Fruit fly (Drosophila melanogaster) whole organism, embryonic: ENCODE data around the gene tank.

ENCODE experiments used
- Adf1 ChIP-seq: fragments of 200-800 bp; sonication (Bioruptor generic); IDR thresholded peaks from 2 replicates; pipeline ENCODE4 v1.3.6; 2022; ENCODE audit warnings: missing biosample characterization, missing genetic modification characterization
- B-H2 ChIP-seq: fragments of 200-800 bp; sonication (Bioruptor generic); optimal IDR thresholded peaks from 2 replicates; lab custom pipeline; 2018; ENCODE audit warnings: missing biosample characterization, mild to moderate bottlenecking, missing genetic modification characterization
- CG12744 ChIP-seq: fragments of 200-800 bp; sonication (Bioruptor generic); optimal IDR thresholded peaks from 2 replicates; lab custom pipeline; 2016; ENCODE audit warnings: missing biosample characterization, missing genetic modification characterization
- CG14860 ChIP-seq: fragments of 200-800 bp; sonication (Bioruptor generic); IDR thresholded peaks from 3 replicates; pipeline ENCODE4 v1.3.6; 2022; ENCODE audit warnings: missing biosample characterization, missing genetic modification characterization; ENCODE audit not compliant: partially characterized antibody
- CG1603 ChIP-seq: fragments of 200-800 bp; sonication (Bioruptor generic); optimal IDR thresholded peaks from 2 replicates; lab custom pipeline; 2019; ENCODE audit warnings: missing biosample characterization, mild to moderate bottlenecking, missing genetic modification characterization, moderate library complexity
- CG32532 ChIP-seq: fragments of 200-800 bp; sonication (Bioruptor generic); IDR thresholded peaks from 2 replicates; pipeline ENCODE4 v1.3.6; 2022; ENCODE audit warnings: missing biosample characterization, missing genetic modification characterization
- CG34376 ChIP-seq: fragments of 200-800 bp; sonication (Bioruptor generic); optimal IDR thresholded peaks from 2 replicates; lab custom pipeline; 2018; ENCODE audit warnings: missing biosample characterization, mild to moderate bottlenecking, missing genetic modification characterization
- CG42726 ChIP-seq: fragments of 200-800 bp; sonication (Bioruptor generic); IDR thresholded peaks from 2 replicates; pipeline ENCODE4 v1.3.6; 2022; ENCODE audit warnings: missing biosample characterization, missing genetic modification characterization; ENCODE audit not compliant: partially characterized antibody
- CG5180 ChIP-seq: fragments of 200-800 bp; sonication (Bioruptor generic); optimal IDR thresholded peaks from 3 replicates; lab custom pipeline; 2017; ENCODE audit warnings: missing biosample characterization, missing genetic modification characterization, mild to moderate bottlenecking, moderate library complexity, missing genetic modification reagents
- CG6791 ChIP-seq: fragments of 200-800 bp; sonication (Bioruptor generic); IDR thresholded peaks from 3 replicates; pipeline ENCODE4 v1.3.6; 2022; ENCODE audit warnings: missing biosample characterization, missing genetic modification characterization; ENCODE audit not compliant: partially characterized antibody
- CG8924 ChIP-seq: fragments of 200-800 bp; optimal IDR thresholded peaks from 3 replicates; lab custom pipeline; 2019; ENCODE audit warnings: missing biosample characterization, mild to moderate bottlenecking, missing genetic modification characterization, moderate library complexity
- Dbx ChIP-seq: fragments of 200-800 bp; sonication (Bioruptor generic); IDR thresholded peaks from 3 replicates; pipeline ENCODE4 v1.3.6; 2022; ENCODE audit warnings: missing biosample characterization, missing genetic modification characterization
- Dfd ChIP-seq, 2 experiments: fragments of >200 bp; optimal IDR thresholded peaks; 2 replicates each; lab custom pipeline; 2017; ENCODE audit warnings: missing biosample characterization in 2 of 2, missing genetic modification characterization in 2 of 2
- Doc3 ChIP-seq: fragments of 200-800 bp; sonication (Bioruptor generic); IDR thresholded peaks from 3 replicates; pipeline ENCODE4 v1.3.6; 2022; ENCODE audit warnings: missing biosample characterization, missing genetic modification characterization; ENCODE audit not compliant: partially characterized antibody
- Ets97D ChIP-seq: fragments of 200-800 bp; sonication (Bioruptor generic); optimal IDR thresholded peaks from 3 replicates; lab custom pipeline; 2016; ENCODE audit warnings: missing biosample characterization, missing genetic modification characterization
- Gug ChIP-seq: fragments of 200-800 bp; sonication (Bioruptor generic); IDR thresholded peaks from 4 replicates; pipeline ENCODE4 v1.3.6; 2022; ENCODE audit warnings: missing biosample characterization, missing genetic modification characterization
- Hey ChIP-seq: fragments of 200-800 bp; sonication (Bioruptor generic); optimal IDR thresholded peaks from 3 replicates; lab custom pipeline; 2018; ENCODE audit warnings: missing biosample characterization, mild to moderate bottlenecking, missing genetic modification characterization
- HmgZ ChIP-seq: fragments of 200-800 bp; sonication (Bioruptor generic); optimal IDR thresholded peaks from 2 replicates; lab custom pipeline; 2018; ENCODE audit warnings: missing biosample characterization, mild to moderate bottlenecking, missing genetic modification characterization
- Meics ChIP-seq: fragments of 200-800 bp; sonication (Bioruptor generic); optimal IDR thresholded peaks from 2 replicates; lab custom pipeline; 2017; ENCODE audit warnings: missing biosample characterization, mild to moderate bottlenecking, missing genetic modification characterization
- Opbp ChIP-seq: fragments of 200-800 bp; sonication (Bioruptor generic); IDR thresholded peaks from 3 replicates; pipeline ENCODE4 v1.3.6; 2022; ENCODE audit warnings: missing biosample characterization, missing genetic modification characterization; ENCODE audit not compliant: partially characterized antibody
- Rfx ChIP-seq: fragments of 200-800 bp; sonication (Bioruptor generic); IDR thresholded peaks from 2 replicates; pipeline ENCODE4 v1.3.6; 2022; ENCODE audit warnings: missing biosample characterization, missing genetic modification characterization
- Scr ChIP-seq: fragments of 200-800 bp; sonication (Bioruptor generic); IDR thresholded peaks from 2 replicates; pipeline ENCODE4 v1.3.6; 2022; ENCODE audit warnings: missing biosample characterization, missing genetic modification characterization; ENCODE audit not compliant: partially characterized antibody
- amos ChIP-seq: fragments of 200-800 bp; sonication (Bioruptor generic); IDR thresholded peaks from 2 replicates; pipeline ENCODE4 v1.3.6; 2022; ENCODE audit warnings: missing biosample characterization, missing genetic modification characterization; ENCODE audit not compliant: partially characterized antibody
- cg ChIP-seq: fragments of 200-800 bp; sonication (Bioruptor generic); optimal IDR thresholded peaks from 3 replicates; lab custom pipeline; 2019; ENCODE audit warnings: missing biosample characterization, mild to moderate bottlenecking, missing genetic modification characterization, moderate library complexity
- chm ChIP-seq: fragments of 200-800 bp; sonication (Bioruptor generic); IDR thresholded peaks from 2 replicates; pipeline ENCODE4 v1.3.6; 2022; ENCODE audit warnings: missing biosample characterization, missing genetic modification characterization
- crol ChIP-seq: fragments of 200-800 bp; sonication (Bioruptor generic); IDR thresholded peaks from 2 replicates; pipeline ENCODE4 v1.3.6; 2022; ENCODE audit warnings: missing biosample characterization, missing genetic modification characterization
- da ChIP-seq: fragments of 200-800 bp; sonication (Bioruptor generic); optimal IDR thresholded peaks from 2 replicates; lab custom pipeline; 2016; ENCODE audit warnings: missing biosample characterization, missing genetic modification characterization
- exex ChIP-seq: fragments of 200-800 bp; sonication (Bioruptor generic); optimal IDR thresholded peaks from 4 replicates; lab custom pipeline; 2018; ENCODE audit warnings: missing biosample characterization, mild to moderate bottlenecking, missing genetic modification characterization, moderate library complexity
- fd64A ChIP-seq: fragments of 200-800 bp; sonication (Bioruptor generic); optimal IDR thresholded peaks from 3 replicates; lab custom pipeline; 2018; ENCODE audit warnings: missing biosample characterization, mild to moderate bottlenecking, missing genetic modification characterization
- grn ChIP-seq: fragments of 200-800 bp; sonication (Bioruptor generic); optimal IDR thresholded peaks from 3 replicates; lab custom pipeline; 2017; ENCODE audit warnings: missing biosample characterization, missing genetic modification characterization
- hbn ChIP-seq: fragments of 200-800 bp; sonication (Bioruptor generic); IDR thresholded peaks from 2 replicates; pipeline ENCODE4 v1.3.6; 2022; ENCODE audit warnings: missing biosample characterization, missing genetic modification characterization; ENCODE audit not compliant: partially characterized antibody
- her ChIP-seq: fragments of 200-800 bp; sonication (Bioruptor generic); optimal IDR thresholded peaks from 2 replicates; lab custom pipeline; 2016; ENCODE audit warnings: missing biosample characterization, missing genetic modification characterization
- hkb ChIP-seq, 2 experiments: fragments of 200-800 bp in 1 of 2; fragments of >200 bp in 1 of 2; sonication (Bioruptor generic) in 1 of 2; IDR thresholded peaks in 1 of 2; optimal IDR thresholded peaks in 1 of 2; 2 replicates each; pipeline versions ENCODE4 v1.3.6 to Lab custom; 2017 to 2022; ENCODE audit warnings: missing biosample characterization in 1 of 2, missing genetic modification characterization in 1 of 2
- knrl ChIP-seq: fragments of 200-800 bp; sonication (Bioruptor generic); IDR thresholded peaks from 3 replicates; pipeline ENCODE4 v1.3.6; 2022; ENCODE audit warnings: missing biosample characterization, missing genetic modification characterization; ENCODE audit not compliant: partially characterized antibody
- lov ChIP-seq, 2 experiments: fragments of 200-800 bp in 1 of 2; fragments of >200 bp in 1 of 2; sonication (Bioruptor generic) in 1 of 2; IDR thresholded peaks in 1 of 2; optimal IDR thresholded peaks in 1 of 2; 2 replicates in 1 of 2; 3 replicates in 1 of 2; pipeline versions ENCODE4 v1.3.6 to Lab custom; 2017 to 2022; ENCODE audit warnings: missing biosample characterization in 1 of 2, missing genetic modification characterization in 1 of 2
- mld ChIP-seq: fragments of 200-800 bp; sonication (Bioruptor generic); IDR thresholded peaks from 3 replicates; pipeline ENCODE4 v1.3.6; 2022; ENCODE audit warnings: missing biosample characterization, missing genetic modification characterization; ENCODE audit not compliant: partially characterized antibody
- phol ChIP-seq: fragments of 200-800 bp; sonication (Bioruptor generic); optimal IDR thresholded peaks from 3 replicates; lab custom pipeline; 2018; ENCODE audit warnings: missing biosample characterization, mild to moderate bottlenecking, missing genetic modification characterization, moderate library complexity
- ranshi ChIP-seq: fragments of 200-800 bp; sonication (Bioruptor generic); IDR thresholded peaks from 2 replicates; pipeline ENCODE4 v1.3.6; 2022; ENCODE audit warnings: missing biosample characterization, missing genetic modification characterization
- run ChIP-seq: fragments of 200-800 bp; sonication (Bioruptor generic); optimal IDR thresholded peaks from 3 replicates; lab custom pipeline; 2018; ENCODE audit warnings: missing biosample characterization, mild to moderate bottlenecking, missing genetic modification characterization
- scrt ChIP-seq: fragments of 200-800 bp; sonication (Bioruptor generic); optimal IDR thresholded peaks from 2 replicates; lab custom pipeline; 2018; ENCODE audit warnings: missing biosample characterization, mild to moderate bottlenecking, missing genetic modification characterization, moderate library complexity
- sd ChIP-seq: fragments of 200-800 bp; sonication (Bioruptor generic); optimal IDR thresholded peaks from 3 replicates; lab custom pipeline; 2018; ENCODE audit warnings: missing biosample characterization, mild to moderate bottlenecking, missing genetic modification characterization, moderate library complexity
- sisA ChIP-seq: fragments of 200-800 bp; sonication (Bioruptor generic); IDR thresholded peaks from 2 replicates; pipeline ENCODE4 v1.3.6; 2022; ENCODE audit warnings: missing biosample characterization, missing genetic modification characterization
- tna ChIP-seq: fragments of 200-800 bp; sonication (Bioruptor generic); IDR thresholded peaks from 2 replicates; pipeline ENCODE4 v1.3.6; 2022; ENCODE audit warnings: missing biosample characterization, missing genetic modification characterization; ENCODE audit not compliant: partially characterized antibody
- unc-4 ChIP-seq: fragments of 200-800 bp; sonication (Bioruptor generic); IDR thresholded peaks from 2 replicates; pipeline ENCODE4 v1.3.6; 2022; ENCODE audit warnings: missing biosample characterization, missing genetic modification characterization; ENCODE audit not compliant: partially characterized antibody
- vnd ChIP-seq: fragments of 200-800 bp; sonication (Bioruptor generic); IDR thresholded peaks from 3 replicates; pipeline ENCODE4 v1.3.6; 2022; ENCODE audit warnings: missing biosample characterization, missing genetic modification characterization; ENCODE audit not compliant: partially characterized antibody
- vvl ChIP-seq: fragments of 200-800 bp; sonication (Bioruptor generic); IDR thresholded peaks from 2 replicates; pipeline ENCODE4 v1.3.6; 2022; ENCODE audit warnings: missing biosample characterization, missing genetic modification characterization
- wor ChIP-seq: fragments of 200-800 bp; sonication (Bioruptor generic); IDR thresholded peaks from 2 replicates; pipeline ENCODE4 v1.3.6; 2022; ENCODE audit warnings: missing biosample characterization, missing genetic modification characterization

Gene tank

dm6 chr2L:4811491-4812058 lies 26.2 kb downstream of the tank start (continued):
- TF ChIP-seq wor (GFP tag; lab: Robert Waterston, UW) (no peak), Dbx (peak; percentile 43; the same call in 1 of the 3 replicates), vnd (GFP tag; lab: Robert Waterston, UW) (peak; percentile 65), CG6791 (GFP tag; lab: Robert Waterston, UW) (peak; percentile 84), CG34376 (GFP tag; lab: Kevin White, UChicago) (peak; percentile 95), B-H2 (GFP tag; lab: Kevin White, UChicago) (peak; percentile 5), Gug (GFP tag; lab: Robert Waterston, UW) (no peak), Hey (peak; percentile 8), da (GFP tag; lab: Kevin White, UChicago) (no peak), unc-4 (GFP tag; lab: Robert Waterston, UW) (peak; percentile 66), phol (tag; lab: Kevin White, UChicago) (no peak), cg (GFP tag; lab: Kevin White, UChicago) (peak; percentile 100), hbn (peak; percentile 69), Adf1 (peak; percentile 74), Doc3 (GFP tag; lab: Robert Waterston, UW) (peak; percentile 73; the same call in 2 of the 3 replicates), HmgZ (tag; lab: Kevin White, UChicago) (peak; percentile 75), grn (peak; percentile 97), scrt (GFP tag; lab: Kevin White, UChicago) (peak; percentile 57), crol (GFP tag; lab: Robert Waterston, UW) (peak; percentile 59), lov (optimal IDR thresholded peaks at IDR 0.05; lab: Kevin White, UChicago) (no peak), lov (GFP tag; IDR thresholded peaks at IDR 0.05; lab: Robert Waterston, UW) (0 out of 3 replicates have a peak, but pooled peaks have one; percentile 58), fd64A (GFP tag; lab: Kevin White, UChicago) (peak; percentile 41), CG8924 (tag; lab: Kevin White, UChicago) (no peak), exex (tag; lab: Kevin White, UChicago) (peak; percentile 48), her (peak; percentile 50), vvl (peak; percentile 28; the same call in 1 of the 2 replicates), CG14860 (GFP tag; lab: Robert Waterston, UW) (peak; percentile 51; the same call in 1 of the 3 replicates), CG5180 (GFP tag; lab: Kevin White, UChicago) (peak; percentile 22), CG32532 (GFP tag; lab: Robert Waterston, UW) (peak; percentile 48; the same call in 1 of the 2 replicates), CG12744 (no peak), chm (GFP tag; lab: Robert Waterston, UW) (peak; percentile 77), Ets97D (no peak), Dfd (GFP tag; optimal IDR thresholded peaks at IDR 0.05; lab: Kevin White, UChicago) (peak in 1 of 2 experiments; percentile 33), Rfx (GFP tag; lab: Robert Waterston, UW) (peak; percentile 4), tna (GFP tag; lab: Robert Waterston, UW) (peak; percentile 69; the same call in 1 of the 2 replicates), Scr (GFP tag; lab: Robert Waterston, UW) (peak; percentile 72), sisA (GFP tag; lab: Robert Waterston, UW) (no peak), ranshi (GFP tag; lab: Robert Waterston, UW) (no peak; the same call in 1 of the 2 replicates), CG1603 (tag; lab: Kevin White, UChicago) (peak; percentile 2), run (tag; lab: Kevin White, UChicago) (peak; percentile 43), sd (tag; lab: Kevin White, UChicago) (peak; percentile 82), Opbp (GFP tag; lab: Robert Waterston, UW) (peak; percentile 82), mld (peak; percentile 55; the same call in 1 of the 3 replicates), Meics (GFP tag; lab: Kevin White, UChicago) (peak; percentile 85), knrl (GFP tag; lab: Robert Waterston, UW) (peak; percentile 65), CG42726 (GFP tag; lab: Robert Waterston, UW) (peak; percentile 76), amos (GFP tag; lab: Robert Waterston, UW) (peak; percentile 77), hkb (optimal IDR thresholded peaks at IDR 0.05; lab: Kevin White, UChicago) (no peak), hkb (GFP tag; IDR thresholded peaks at IDR 0.05; lab: Robert Waterston, UW) (peak; percentile 31; the same call in 1 of the 2 replicates)
